Fruit fly (Drosophila melanogaster) whole organism, prepupa: ENCODE data around the gene Spn.

ENCODE experiments used
- Blimp-1 ChIP-seq: fragments of 200-800 bp; sonication (Bioruptor generic); optimal IDR thresholded peaks from 3 replicates; lab custom pipeline; 2017; ENCODE audit warnings: missing biosample characterization, missing genetic modification characterization, mild to moderate bottlenecking, moderate library complexity, missing genetic modification reagents
- CG10669 ChIP-seq: fragments of 200-800 bp; sonication (Bioruptor generic); optimal IDR thresholded peaks from 3 replicates; lab custom pipeline; 2018; ENCODE audit warnings: missing biosample characterization, mild to moderate bottlenecking, missing genetic modification characterization, moderate library complexity
- CG11762 ChIP-seq: fragments of 200-800 bp; sonication (Bioruptor generic); optimal IDR thresholded peaks from 3 replicates; lab custom pipeline; 2016; ENCODE audit warnings: missing biosample characterization, missing genetic modification characterization; ENCODE audit not compliant: insufficient read depth
- CG32006 ChIP-seq: fragments of 200-800 bp; sonication (Bioruptor generic); optimal IDR thresholded peaks from 3 replicates; lab custom pipeline; 2017; ENCODE audit warnings: missing biosample characterization, mild to moderate bottlenecking, missing genetic modification characterization
- CG6854 ChIP-seq: fragments of 200-800 bp; sonication (Bioruptor generic); optimal IDR thresholded peaks from 2 replicates; lab custom pipeline; 2017; ENCODE audit warnings: missing biosample characterization, mild to moderate bottlenecking, missing genetic modification characterization
- CG7368 ChIP-seq: fragments of 200-800 bp; sonication (Bioruptor generic); optimal IDR thresholded peaks from 3 replicates; lab custom pipeline; 2016; ENCODE audit warnings: missing biosample characterization, missing genetic modification characterization
- Eip75B ChIP-seq: fragments of 200-800 bp; sonication (Bioruptor generic); optimal IDR thresholded peaks from 3 replicates; lab custom pipeline; 2016; ENCODE audit warnings: missing biosample characterization, missing genetic modification characterization
- Sox102F ChIP-seq: fragments of 200-800 bp; sonication (Bioruptor generic); optimal IDR thresholded peaks from 2 replicates; lab custom pipeline; 2016; ENCODE audit warnings: missing biosample characterization, mild to moderate bottlenecking, missing genetic modification characterization
- fkh ChIP-seq: fragments of 200-800 bp; sonication (Bioruptor generic); optimal IDR thresholded peaks from 3 replicates; lab custom pipeline; 2017; ENCODE audit warnings: missing biosample characterization, mild to moderate bottlenecking, missing genetic modification characterization, moderate library complexity
- spab ChIP-seq: fragments of 200-800 bp; sonication (Bioruptor generic); optimal IDR thresholded peaks from 2 replicates; lab custom pipeline; 2017; ENCODE audit warnings: missing biosample characterization, mild to moderate bottlenecking, missing genetic modification characterization, missing genetic modification reagents

DNA sequence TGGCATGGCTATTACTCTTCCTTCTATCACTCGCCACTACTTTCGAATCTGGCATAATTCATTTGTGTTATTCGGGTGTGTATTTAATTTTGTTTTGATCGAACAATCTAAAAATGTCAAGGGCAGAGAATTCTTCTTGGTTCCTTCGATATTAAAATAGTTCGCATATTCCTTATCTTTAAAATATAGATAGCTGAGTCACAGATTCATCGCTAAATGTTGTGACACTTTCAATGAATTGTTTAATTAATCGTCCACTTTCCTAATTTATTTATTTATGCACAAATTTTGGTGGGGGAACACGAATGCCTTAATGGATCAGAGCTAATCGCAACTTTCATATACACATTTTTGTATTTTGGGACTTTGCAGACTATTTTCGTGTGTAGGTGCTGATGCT lies 27.2 kb downstream of the Spn start, which contains the start of gene CG32295:
- TF ChIP-seq Blimp-1 (GFP tag; lab: Kevin White, UChicago) (no peak), Sox102F (GFP tag; lab: Kevin White, UChicago) (no peak), CG10669 (no peak), fkh (no peak), CG11762 (no peak), CG32006 (GFP tag; lab: Kevin White, UChicago) (no peak), Eip75B (GFP tag; lab: Kevin White, UChicago) (no peak), spab (GFP tag; lab: Kevin White, UChicago) (no peak), CG7368 (no peak), CG6854 (no peak)
